Worm (Caenorhabditis elegans) whole organism, midembryonic: ENCODE data around the gene T13F3.4.

Experiments used
- T22C8.4 ChIP-seq: fragments of 200-800 bp; sonication (Bioruptor generic); IDR thresholded peaks from 2 replicates; pipeline ENCODE4 v1.3.6; 2022; ENCODE audit warnings: missing genetic modification characterization, missing compliant biosample characterization
- cog-1 ChIP-seq: sonication (generic microtip); optimal IDR thresholded peaks from 2 replicates; lab custom pipeline; 2016; ENCODE audit warnings: missing genetic modification characterization, missing compliant biosample characterization
- flt-1 ChIP-seq: fragments of 200-800 bp; sonication (Bioruptor generic); IDR thresholded peaks from 2 replicates; pipeline ENCODE4 v1.3.6; 2022; ENCODE audit warnings: missing genetic modification characterization, missing compliant biosample characterization
- klf-2 ChIP-seq: fragments of 200-800 bp; sonication (Bioruptor generic); conservative IDR thresholded peaks from 2 replicates; pipeline ENCODE4 v1.3.6; 2022; ENCODE audit warnings: missing genetic modification reagents, missing genetic modification characterization, missing compliant biosample characterization
- med-1 ChIP-seq: sonication (generic microtip); optimal IDR thresholded peaks from 2 replicates; lab custom pipeline; 2017; ENCODE audit warnings: missing genetic modification characterization, mild to moderate bottlenecking, missing compliant biosample characterization, antibody characterized with exemption, missing genetic modification reagents; ENCODE audit not compliant: insufficient read depth
- ref-1 ChIP-seq: fragments of 200-800 bp; sonication (Bioruptor generic); conservative IDR thresholded peaks from 2 replicates; pipeline ENCODE4 v1.3.6; 2022; ENCODE audit warnings: missing genetic modification reagents, missing genetic modification characterization, missing compliant biosample characterization
- tab-1 ChIP-seq: fragments of 200-800 bp; sonication (Bioruptor generic); IDR thresholded peaks from 2 replicates; pipeline ENCODE4 v1.3.6; 2022; ENCODE audit warnings: missing genetic modification characterization, missing compliant biosample characterization
- ztf-23 ChIP-seq: fragments of 200-800 bp; sonication (Bioruptor generic); IDR thresholded peaks from 2 replicates; pipeline ENCODE4 v1.3.6; 2022; ENCODE audit warnings: missing genetic modification reagents, missing genetic modification characterization, missing compliant biosample characterization
- ztf-29 ChIP-seq: fragments of 200-800 bp; sonication (Bioruptor generic); IDR thresholded peaks from 2 replicates; pipeline ENCODE4 v1.3.6; 2022; ENCODE audit warnings: missing genetic modification reagents, missing genetic modification characterization, missing compliant biosample characterization

Gene T13F3.4

DNA sequence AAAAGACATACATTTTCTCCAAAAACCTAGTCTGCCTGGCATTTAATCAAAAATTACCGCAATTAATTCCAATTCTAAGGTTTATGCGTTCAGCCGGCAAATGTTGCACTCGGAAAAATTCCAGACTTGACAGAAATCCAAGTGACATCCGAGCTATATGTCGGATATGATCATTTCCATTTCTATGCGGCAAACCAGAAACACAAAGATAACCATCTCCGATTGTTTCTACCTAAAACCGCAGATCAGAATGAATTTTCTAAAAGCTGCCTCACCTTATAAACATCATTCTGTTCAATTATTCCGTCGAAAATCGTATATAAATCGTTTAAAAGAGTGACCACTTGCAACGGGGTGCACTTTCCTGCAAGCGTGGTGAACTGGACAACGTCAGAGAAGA, 17.3 kb downstream of the T13F3.4 start:
- TF ChIP-seq flt-1 (GFP tag; lab: Robert Waterston, UW), result no peak
- no peak for TF ChIP-seq ztf-29 (GFP tag; lab: Robert Waterston, UW)

DNA sequence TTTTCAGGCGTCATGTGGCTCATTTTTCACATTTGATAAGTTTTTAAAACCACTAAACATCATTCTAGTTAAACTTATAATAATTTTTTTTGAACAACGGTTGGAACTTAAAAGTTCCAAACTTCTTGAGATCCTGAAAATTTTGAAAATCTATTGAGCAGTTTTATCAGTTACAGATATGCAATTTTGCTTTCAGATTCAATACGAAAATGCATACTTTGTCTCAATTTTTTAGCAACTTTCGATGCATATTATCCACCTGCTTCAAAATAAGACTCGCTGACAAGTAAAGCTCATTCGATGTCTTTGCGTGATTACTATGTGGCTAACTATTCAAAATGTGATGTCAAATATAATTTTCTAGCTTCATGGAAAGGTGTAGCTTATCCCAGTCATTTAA, 19.8 kb downstream of the T13F3.4 start, which contains the start of gene srh-95:
srh-95 (plus strand) TSS at position 301 of the 400 bp plus-strand sequence.
- no peak for TF ChIP-seq ztf-29 (GFP tag; lab: Robert Waterston, UW)
- no peak for TF ChIP-seq ztf-23
- TF ChIP-seq klf-2 (GFP tag; lab: Robert Waterston, UW), result no peak
- no peak for TF ChIP-seq tab-1 (GFP tag; lab: Robert Waterston, UW)
- no peak for TF ChIP-seq med-1 (GFP tag; lab: Kevin White, UChicago)
- TF ChIP-seq ref-1, result no peak
- TF ChIP-seq flt-1 (GFP tag; lab: Robert Waterston, UW), result no peak
- no peak for TF ChIP-seq T22C8.4 (GFP tag; lab: Robert Waterston, UW)
- no peak for TF ChIP-seq cog-1

DNA sequence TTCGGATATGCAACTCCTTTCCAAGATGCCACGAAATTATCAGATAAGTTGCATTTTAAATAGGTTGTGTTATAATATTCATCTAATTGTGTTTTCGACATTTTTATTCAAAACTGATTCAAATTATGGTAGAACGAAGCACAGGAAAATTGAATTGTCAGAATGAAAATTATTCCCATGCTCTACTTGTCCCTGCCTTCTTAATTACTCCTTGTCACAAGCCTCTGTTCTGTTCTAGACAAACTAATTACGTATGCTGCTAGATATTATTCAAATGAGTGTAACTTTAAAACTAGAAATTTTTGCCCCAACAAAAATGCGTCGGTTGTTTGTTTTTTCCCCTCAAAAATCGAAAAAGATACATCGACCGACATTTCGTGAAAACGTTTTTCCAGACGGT, 22.3 kb downstream of the T13F3.4 start, which contains the start of gene srh-104:
srh-104 (minus strand) TSS at position 101 of the 400 bp plus-strand sequence.
- TF ChIP-seq ref-1, result no peak
- no peak for TF ChIP-seq cog-1
- no peak for TF ChIP-seq med-1 (GFP tag; lab: Kevin White, UChicago)
- TF ChIP-seq T22C8.4 (GFP tag; lab: Robert Waterston, UW), result no peak
- no peak for TF ChIP-seq ztf-29 (GFP tag; lab: Robert Waterston, UW)

DNA sequence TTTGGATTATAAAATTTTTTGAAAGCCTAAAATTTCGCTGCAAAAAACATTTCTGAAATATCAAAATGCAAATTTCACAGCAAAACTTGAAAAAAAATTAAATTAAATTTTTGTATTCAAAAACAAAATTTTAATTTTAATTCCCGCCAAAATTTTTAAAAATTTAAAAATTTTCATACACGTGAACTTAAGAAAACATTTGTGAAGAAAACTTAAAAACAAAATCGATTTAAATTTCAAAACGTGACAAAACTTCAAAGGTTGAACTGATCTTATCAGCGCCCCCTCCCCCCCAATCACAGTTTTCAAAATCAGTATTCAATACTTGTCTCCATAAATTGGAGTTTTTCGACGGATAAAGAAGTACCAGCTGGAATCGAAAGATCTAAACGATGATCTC, 29.2 kb downstream of the T13F3.4 start, which contains the start of gene F21H7.5:
F21H7.5 (plus strand) TSS at position 301 of the 400 bp plus-strand sequence.
- TF ChIP-seq flt-1 (GFP tag; lab: Robert Waterston, UW) (no peak), ztf-23 (no peak), cog-1 (no peak), ref-1 (no peak), med-1 (GFP tag; lab: Kevin White, UChicago) (no peak), tab-1 (GFP tag; lab: Robert Waterston, UW) (no peak), ztf-29 (GFP tag; lab: Robert Waterston, UW) (no peak), T22C8.4 (GFP tag; lab: Robert Waterston, UW) (no peak), klf-2 (GFP tag; lab: Robert Waterston, UW) (no peak)

DNA sequence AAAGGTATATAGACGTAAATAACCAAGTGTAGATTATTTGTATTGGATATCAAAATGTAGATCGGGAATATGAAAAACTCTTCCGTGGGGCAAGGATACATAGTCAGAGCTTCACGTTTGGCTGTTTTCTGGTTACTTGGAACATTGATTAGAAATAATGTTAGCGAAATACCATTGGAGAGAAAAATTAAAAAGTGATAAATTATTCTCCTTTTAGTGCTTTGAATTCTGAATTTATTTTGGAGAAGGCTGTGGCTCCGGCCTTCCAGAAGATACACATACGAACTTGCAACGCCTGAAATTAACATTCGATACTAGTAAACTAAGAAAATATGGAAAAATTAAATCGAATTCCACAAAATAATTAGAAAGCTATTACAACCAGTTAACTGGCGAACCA, 30.8 kb downstream of the T13F3.4 start, which contains the start of gene srh-98:
srh-98 (minus strand) TSS at position 101 of the 400 bp plus-strand sequence.
- TF ChIP-seq med-1 (GFP tag; lab: Kevin White, UChicago), result no peak
- TF ChIP-seq cog-1, result no peak
- no peak for TF ChIP-seq klf-2 (GFP tag; lab: Robert Waterston, UW)
- no peak for TF ChIP-seq ref-1
- TF ChIP-seq T22C8.4 (GFP tag; lab: Robert Waterston, UW), result no peak
- TF ChIP-seq tab-1 (GFP tag; lab: Robert Waterston, UW), result no peak
- no peak for TF ChIP-seq ztf-29 (GFP tag; lab: Robert Waterston, UW)
- TF ChIP-seq ztf-23, result no peak
- no peak for TF ChIP-seq flt-1 (GFP tag; lab: Robert Waterston, UW)

DNA sequence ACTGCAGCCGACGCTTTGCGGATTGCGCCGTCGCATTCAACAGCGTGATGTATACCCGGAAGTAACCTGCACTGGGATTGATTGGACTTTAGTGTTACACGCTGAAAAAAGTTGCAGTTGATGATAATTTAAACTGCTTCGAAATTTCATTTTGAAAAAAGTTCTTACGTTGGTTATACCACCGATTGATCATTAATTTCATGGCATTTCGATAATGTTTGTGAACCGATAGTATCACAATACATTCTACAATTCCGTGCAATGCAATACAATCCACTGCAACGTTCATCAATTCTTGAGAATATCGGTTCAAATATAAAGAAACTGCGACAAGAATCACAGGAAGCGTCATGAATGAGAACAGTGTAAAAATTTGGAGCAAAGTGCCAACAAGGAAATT, 31.3 kb downstream of the T13F3.4 start, which contains the start of gene F21H7.3:
F21H7.3 (minus strand) TSS at position 101 of the 400 bp plus-strand sequence.
- TF ChIP-seq T22C8.4 (GFP tag; lab: Robert Waterston, UW) (no peak), ref-1 (no peak), cog-1 (no peak), ztf-23 (no peak), klf-2 (GFP tag; lab: Robert Waterston, UW) (no peak), ztf-29 (GFP tag; lab: Robert Waterston, UW) (no peak), tab-1 (GFP tag; lab: Robert Waterston, UW) (no peak), med-1 (GFP tag; lab: Kevin White, UChicago) (no peak), flt-1 (GFP tag; lab: Robert Waterston, UW) (no peak)

DNA sequence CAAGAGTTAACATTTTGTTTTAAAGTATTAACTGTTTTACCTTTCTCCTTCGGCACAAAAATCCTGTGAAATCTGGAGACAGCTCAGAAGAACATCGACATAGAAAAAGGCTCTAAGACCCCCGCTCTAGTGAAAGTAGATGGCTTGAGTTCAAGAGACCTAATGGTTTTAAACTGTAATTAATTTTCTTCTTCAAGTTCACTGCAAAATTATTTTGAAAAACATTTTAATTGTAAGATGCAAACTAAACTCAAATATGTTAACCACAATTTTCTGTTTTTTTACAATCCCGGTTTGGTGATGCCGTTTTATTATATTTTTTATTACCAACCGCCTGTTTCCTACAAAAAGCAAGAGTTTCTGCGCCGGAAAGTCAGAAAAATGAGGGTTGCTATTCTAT, 32.8 kb downstream of the T13F3.4 start, which contains the start of gene clec-233:
clec-233 (plus strand) TSS at position 301 of the 400 bp plus-strand sequence.
- TF ChIP-seq ref-1 (no peak), tab-1 (GFP tag; lab: Robert Waterston, UW) (no peak), T22C8.4 (GFP tag; lab: Robert Waterston, UW) (no peak)

DNA sequence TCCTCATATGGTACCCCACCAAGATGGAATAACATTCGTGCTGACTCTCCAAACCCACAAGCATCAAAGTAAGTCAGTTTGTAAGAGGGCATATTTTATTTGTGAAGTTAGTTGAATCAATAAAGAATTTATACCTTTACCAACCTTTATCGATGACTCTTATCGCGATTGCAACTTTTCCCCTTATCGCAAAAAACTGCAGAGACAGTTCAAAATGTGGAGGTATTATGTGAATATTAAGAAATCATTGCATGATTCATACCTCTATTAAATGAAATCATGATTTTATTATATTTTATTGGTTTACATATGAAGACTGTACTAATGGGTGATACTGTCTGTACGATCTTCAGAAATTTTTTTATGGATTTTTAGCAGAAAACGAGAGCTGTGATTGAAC, 34.2 kb downstream of the T13F3.4 start, which contains the start of gene gst-22:
gst-22 (minus strand) TSS at position 103 of the 400 bp plus-strand sequence.
- no peak for TF ChIP-seq med-1 (GFP tag; lab: Kevin White, UChicago)
- TF ChIP-seq ztf-23, result no peak
- TF ChIP-seq flt-1 (GFP tag; lab: Robert Waterston, UW), result no peak
- TF ChIP-seq ref-1, result no peak
- no peak for TF ChIP-seq ztf-29 (GFP tag; lab: Robert Waterston, UW)
- TF ChIP-seq T22C8.4 (GFP tag; lab: Robert Waterston, UW), result no peak
- no peak for TF ChIP-seq cog-1
- TF ChIP-seq klf-2 (GFP tag; lab: Robert Waterston, UW), result no peak
- TF ChIP-seq tab-1 (GFP tag; lab: Robert Waterston, UW), result no peak

DNA sequence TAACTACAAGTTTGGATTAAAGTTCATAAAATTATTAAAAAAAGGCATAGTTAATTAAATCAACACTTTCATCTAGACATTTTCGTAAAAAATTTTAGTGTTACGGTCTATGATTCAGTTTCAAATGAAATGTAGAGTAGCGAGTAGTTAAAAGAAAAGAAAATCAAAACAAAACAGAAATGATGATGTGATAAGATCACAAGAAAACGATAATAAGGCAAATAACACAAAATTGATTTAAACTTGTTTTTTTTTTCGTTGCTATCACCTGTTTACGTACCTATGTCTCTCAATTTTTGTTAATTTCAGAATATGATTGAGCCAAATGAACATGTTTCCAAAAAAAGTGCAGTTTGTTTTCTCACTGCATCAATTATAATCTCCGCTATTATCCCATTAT, 36.5 kb downstream of the T13F3.4 start, which contains the start of the genes F21H7.2 and F21H7.12:
F21H7.2 (minus strand) TSS at position 101 of the 400 bp plus-strand sequence.
F21H7.12 (plus strand) TSS at position 270 of the 400 bp plus-strand sequence.
- no peak for TF ChIP-seq flt-1 (GFP tag; lab: Robert Waterston, UW)
- no peak for TF ChIP-seq ztf-29 (GFP tag; lab: Robert Waterston, UW)
- TF ChIP-seq cog-1, result no peak
- no peak for TF ChIP-seq T22C8.4 (GFP tag; lab: Robert Waterston, UW)
- no peak for TF ChIP-seq klf-2 (GFP tag; lab: Robert Waterston, UW)
- TF ChIP-seq ztf-23, result no peak
- no peak for TF ChIP-seq tab-1 (GFP tag; lab: Robert Waterston, UW)
- TF ChIP-seq ref-1, result no peak
- TF ChIP-seq med-1 (GFP tag; lab: Kevin White, UChicago), result no peak

DNA sequence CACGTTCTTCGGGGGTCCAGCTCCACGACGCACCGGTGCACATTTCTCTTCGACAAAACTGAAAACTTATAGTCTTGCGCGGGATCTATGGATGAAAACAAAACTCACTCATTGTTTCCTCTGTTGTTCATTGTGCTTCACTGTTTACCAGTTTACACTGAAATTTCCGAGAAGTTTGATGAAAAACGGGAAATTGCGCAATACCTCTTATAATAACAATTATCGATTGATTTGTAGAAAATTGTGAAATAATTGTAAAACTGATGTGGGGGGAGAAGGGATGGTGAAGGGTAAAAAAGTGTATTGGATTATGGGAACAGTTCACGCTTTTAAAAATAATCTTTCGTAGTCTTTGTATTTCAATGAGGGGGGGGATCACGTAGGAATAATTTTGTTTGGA, 37.0 kb downstream of the T13F3.4 start:
- TF ChIP-seq ref-1, result no peak
- TF ChIP-seq cog-1, result no peak
- TF ChIP-seq flt-1 (GFP tag; lab: Robert Waterston, UW), result no peak
- TF ChIP-seq klf-2 (GFP tag; lab: Robert Waterston, UW), result no peak
- no peak for TF ChIP-seq ztf-29 (GFP tag; lab: Robert Waterston, UW)
